Worm (Caenorhabditis elegans) whole organism, L2 larva: ENCODE measurements around the gene nhr-149.
"Not testable (repeated sequence)": the region's sequence is repeated elsewhere in the genome, so short reads cannot be mapped to it uniquely, and the experiment has no call there.

Experiments
- C34F6.9 ChIP-seq: fragments of 150-350 bp; optimal IDR thresholded peaks from 2 replicates; lab custom pipeline; 2014; ENCODE audit warnings: missing biosample characterization, missing genetic modification characterization
- F13H6.1 ChIP-seq: sonication (generic microtip); optimal IDR thresholded peaks from 2 replicates; lab custom pipeline; 2016; ENCODE audit warnings: missing genetic modification characterization, missing compliant biosample characterization
- R02D3.7 ChIP-seq: fragments of 150-350 bp; optimal IDR thresholded peaks from 2 replicates; lab custom pipeline; 2014; ENCODE audit warnings: missing biosample characterization, missing genetic modification characterization
- Y55F3AM.14 ChIP-seq: fragments of 200-800 bp; sonication (Bioruptor generic); optimal IDR thresholded peaks from 2 replicates; lab custom pipeline; 2018; ENCODE audit warnings: mild to moderate bottlenecking, missing genetic modification characterization, missing compliant biosample characterization
- ZK546.5 ChIP-seq: sonication (generic microtip); optimal IDR thresholded peaks from 2 replicates; lab custom pipeline; 2017; ENCODE audit warnings: missing biosample characterization, missing genetic modification characterization
- alr-1 ChIP-seq: fragments of 150-350 bp; optimal IDR thresholded peaks from 2 replicates; lab custom pipeline; 2014; ENCODE audit warnings: missing biosample characterization, missing genetic modification characterization
- aly-2 ChIP-seq: fragments of 150-350 bp; optimal IDR thresholded peaks from 2 replicates; lab custom pipeline; 2014; ENCODE audit warnings: missing biosample characterization, missing genetic modification characterization
- ama-1 ChIP-seq: fragments of 150-350 bp; optimal IDR thresholded peaks from 2 replicates; lab custom pipeline; 2018; ENCODE audit warnings: inconsistent platforms
- blmp-1 ChIP-seq: sonication (generic microtip); optimal IDR thresholded peaks from 2 replicates; lab custom pipeline; 2017; ENCODE audit warnings: missing genetic modification characterization, mild to moderate bottlenecking, missing compliant biosample characterization, antibody characterized with exemption, moderate library complexity; ENCODE audit not compliant: insufficient read depth
- ceh-16 ChIP-seq: fragments of 150-350 bp; optimal IDR thresholded peaks from 2 replicates; lab custom pipeline; 2014; ENCODE audit warnings: missing biosample characterization, missing genetic modification characterization
- ceh-82 ChIP-seq: fragments of 150-350 bp; optimal IDR thresholded peaks from 2 replicates; lab custom pipeline; 2014; ENCODE audit warnings: missing biosample characterization, missing genetic modification characterization
- dmd-4 ChIP-seq: sonication (generic microtip); optimal IDR thresholded peaks from 2 replicates; lab custom pipeline; 2017; ENCODE audit warnings: missing biosample characterization, missing genetic modification characterization
- elt-1 ChIP-seq: fragments of 150-350 bp; optimal IDR thresholded peaks from 2 replicates; lab custom pipeline; 2014; ENCODE audit warnings: missing biosample characterization, missing genetic modification characterization
- elt-3 ChIP-seq: sonication (generic microtip); optimal IDR thresholded peaks from 2 replicates; lab custom pipeline; 2017; ENCODE audit warnings: missing biosample characterization, missing genetic modification characterization
- gmeb-1 ChIP-seq: fragments of 150-350 bp; optimal IDR thresholded peaks from 2 replicates; lab custom pipeline; 2014; ENCODE audit warnings: missing biosample characterization, missing genetic modification characterization
- lin-11 ChIP-seq: fragments of 150-350 bp; sonication (generic microtip); optimal IDR thresholded peaks from 2 replicates; lab custom pipeline; 2014; ENCODE audit warnings: missing biosample characterization, missing genetic modification characterization, inconsistent platforms, mixed read lengths
- lin-39 ChIP-seq: fragments of 150-350 bp; optimal IDR thresholded peaks from 2 replicates; lab custom pipeline; 2014; ENCODE audit warnings: missing biosample characterization, missing genetic modification reagents, missing genetic modification characterization
- mdl-1 ChIP-seq, 2 experiments: fragments of 150-350 bp in 1 of 2; sonication (generic microtip) in 1 of 2; optimal IDR thresholded peaks; 2 replicates each; lab custom pipeline; 2017; ENCODE audit warnings: missing biosample characterization in 2 of 2, missing genetic modification characterization in 2 of 2
- nhr-10 ChIP-seq: sonication (generic microtip); optimal IDR thresholded peaks from 2 replicates; lab custom pipeline; 2017; ENCODE audit warnings: missing biosample characterization, missing genetic modification characterization
- nhr-11 ChIP-seq: fragments of 150-350 bp; optimal IDR thresholded peaks from 2 replicates; lab custom pipeline; 2014; ENCODE audit warnings: missing biosample characterization, missing genetic modification characterization
- nhr-12 ChIP-seq: fragments of 150-350 bp; optimal IDR thresholded peaks from 2 replicates; lab custom pipeline; 2014; ENCODE audit warnings: missing biosample characterization, missing genetic modification characterization
- nhr-21 ChIP-seq: fragments of 150-350 bp; optimal IDR thresholded peaks from 2 replicates; lab custom pipeline; 2014; ENCODE audit warnings: missing biosample characterization, missing genetic modification characterization
- nhr-23 ChIP-seq: fragments of 150-350 bp; optimal IDR thresholded peaks from 2 replicates; lab custom pipeline; 2014; ENCODE audit warnings: missing biosample characterization, missing genetic modification reagents, missing genetic modification characterization
- nhr-237 ChIP-seq: fragments of 150-350 bp; optimal IDR thresholded peaks from 2 replicates; lab custom pipeline; 2014; ENCODE audit warnings: missing biosample characterization, missing genetic modification characterization
- nhr-25 ChIP-seq: fragments of 150-350 bp; sonication (generic microtip); optimal IDR thresholded peaks from 3 replicates; lab custom pipeline; 2014; ENCODE audit warnings: missing biosample characterization, missing genetic modification characterization
- sem-4 ChIP-seq: fragments of 150-350 bp; optimal IDR thresholded peaks from 2 replicates; lab custom pipeline; 2014; ENCODE audit warnings: missing biosample characterization, missing genetic modification reagents, missing genetic modification characterization
- skn-1 ChIP-seq: sonication (generic microtip); optimal IDR thresholded peaks from 2 replicates; lab custom pipeline; 2017; ENCODE audit warnings: missing biosample characterization, missing genetic modification characterization
- sma-9 ChIP-seq, 2 experiments: fragments of 150-350 bp in 1 of 2; sonication (generic microtip) in 1 of 2; optimal IDR thresholded peaks; 2 replicates each; lab custom pipeline; 2014 to 2016; ENCODE audit warnings: missing genetic modification characterization in 2 of 2, mild to moderate bottlenecking in 1 of 2, missing biosample characterization in 1 of 2, missing compliant biosample characterization in 1 of 2, missing genetic modification reagents in 1 of 2, moderate library complexity in 1 of 2
- snpc-4 ChIP-seq: fragments of 150-350 bp; optimal IDR thresholded peaks from 2 replicates; lab custom pipeline; 2014; ENCODE audit warnings: missing biosample characterization, missing genetic modification characterization
- unc-55 ChIP-seq: fragments of 150-350 bp; sonication (generic microtip); optimal IDR thresholded peaks from 3 replicates; lab custom pipeline; 2014; ENCODE audit warnings: missing biosample characterization, missing genetic modification reagents, missing genetic modification characterization
- unc-62 ChIP-seq: fragments of 150-350 bp; optimal IDR thresholded peaks from 2 replicates; lab custom pipeline; 2014; ENCODE audit warnings: missing biosample characterization, missing genetic modification reagents, missing genetic modification characterization
- zag-1 ChIP-seq: fragments of 150-350 bp; optimal IDR thresholded peaks from 2 replicates; lab custom pipeline; 2014; ENCODE audit warnings: missing biosample characterization, missing genetic modification characterization
- ztf-11 ChIP-seq: sonication (generic microtip); optimal IDR thresholded peaks from 2 replicates; lab custom pipeline; 2017; ENCODE audit warnings: missing biosample characterization, missing genetic modification characterization

Gene nhr-149

DNA sequence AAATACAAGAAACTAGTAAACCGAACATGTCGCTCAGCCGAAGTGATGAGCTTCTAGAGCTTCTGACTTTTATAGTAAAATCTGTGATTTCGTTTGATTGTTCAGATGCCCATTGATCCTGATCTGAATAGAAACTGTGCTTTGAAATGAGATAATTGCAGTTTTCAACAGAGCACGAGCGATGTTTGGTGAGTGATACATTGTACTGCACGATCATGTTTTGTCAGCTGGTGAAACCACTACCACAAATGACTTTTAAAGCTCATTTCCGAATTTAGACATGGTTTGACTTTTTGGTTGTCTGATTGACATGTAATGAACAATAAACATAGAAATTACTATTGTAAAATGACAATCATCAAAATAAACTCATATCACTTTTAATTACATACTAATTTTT is 6.0 kb upstream of the nhr-149 start, which contains the start of gene tag-293:
Gene tag-293, minus strand, starts transcription at position 101 of the 400 bp plus-strand sequence.
- no peak for TF ChIP-seq ama-1 (lab: Kevin White, UChicago)
- TF ChIP-seq nhr-12: no peak
- TF ChIP-seq aly-2 (tag; lab: Kevin White, UChicago): no peak
- TF ChIP-seq unc-62: no peak
- TF ChIP-seq nhr-21: no peak
- TF ChIP-seq C34F6.9 (tag; lab: Kevin White, UChicago): no peak
- TF ChIP-seq ztf-11 (tag; lab: Kevin White, UChicago): no peak

ce11 chrV:7353602-7354001 is 4.2 kb upstream of the nhr-149 start:
- TF ChIP-seq nhr-11: no peak
- no peak for TF ChIP-seq ceh-82
- TF ChIP-seq nhr-237 (tag; lab: Kevin White, UChicago): no peak
- no peak for TF ChIP-seq sem-4 (tag; lab: Kevin White, UChicago)
- TF ChIP-seq alr-1 (tag; lab: Kevin White, UChicago): no peak
- TF ChIP-seq ZK546.5 (tag; lab: Kevin White, UChicago): no peak
- no peak for TF ChIP-seq skn-1 (tag; lab: Kevin White, UChicago)
- no peak for TF ChIP-seq nhr-25
- TF ChIP-seq blmp-1 (tag; lab: Kevin White, UChicago): no peak
- TF ChIP-seq nhr-10 (tag; lab: Kevin White, UChicago): no peak
- no peak for TF ChIP-seq zag-1
- TF ChIP-seq lin-39 (tag; lab: Kevin White, UChicago): no peak
- no peak for TF ChIP-seq ztf-11 (tag; lab: Kevin White, UChicago)
- TF ChIP-seq unc-62: no peak
- no peak for TF ChIP-seq R02D3.7 (tag; lab: Kevin White, UChicago)
- TF ChIP-seq F13H6.1: no peak
- TF ChIP-seq aly-2 (tag; lab: Kevin White, UChicago): no peak
- no peak for TF ChIP-seq lin-11 (tag; lab: Kevin White, UChicago)

ce11 chrV:7352186-7353053 is 3.0 kb upstream of the nhr-149 start, which contains the start of the genes srh-231 and srh-275:
Gene srh-231, minus strand, starts transcription at chrV:7352236.
Gene srh-275, plus strand, starts transcription at chrV:7353003.
- no peak for TF ChIP-seq unc-55
- TF ChIP-seq C34F6.9 (tag; lab: Kevin White, UChicago): no peak
- no peak for TF ChIP-seq skn-1 (tag; lab: Kevin White, UChicago)
- no peak for TF ChIP-seq ceh-82
- no peak for TF ChIP-seq blmp-1 (tag; lab: Kevin White, UChicago)

DNA sequence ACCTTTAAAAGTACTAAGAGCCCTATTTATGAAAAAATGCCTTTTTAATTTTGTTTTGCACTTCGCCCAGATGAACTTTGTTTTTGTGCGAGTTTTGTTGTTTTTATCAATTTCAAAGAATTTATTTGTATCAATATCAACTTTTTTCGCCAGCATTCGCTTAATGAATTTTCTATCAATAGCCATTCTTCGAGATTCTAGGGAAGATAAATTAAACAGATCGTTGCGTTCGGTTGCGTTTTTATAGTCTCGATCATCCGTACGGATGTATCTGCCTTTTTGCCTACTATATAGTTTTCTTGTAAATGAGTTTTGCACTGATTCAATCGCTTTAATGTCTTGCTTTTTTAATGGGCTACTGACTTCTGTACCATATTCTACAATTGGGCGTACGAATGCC is 3.9 kb downstream of the nhr-149 start, which contains the start of gene nhr-147:
Gene nhr-147, plus strand, starts transcription at position 301 of the 400 bp plus-strand sequence.
- TF ChIP-seq alr-1, aly-2, lin-11 (tag; lab: Kevin White, UChicago): not testable (repeated sequence)

ce11 chrV:7343522-7343921 is 5.9 kb downstream of the nhr-149 start, which contains the start of gene srh-244:
Gene srh-244, plus strand, starts transcription at chrV:7343822.
- no peak for TF ChIP-seq Y55F3AM.14
- no peak for TF ChIP-seq F13H6.1
- no peak for TF ChIP-seq ama-1 (lab: Kevin White, UChicago)
- no peak for TF ChIP-seq lin-11 (tag; lab: Kevin White, UChicago)
- no peak for TF ChIP-seq mdl-1 (tag; optimal IDR thresholded peaks at IDR 0.05; lab: Kevin White, UChicago)
- no peak for TF ChIP-seq gmeb-1 (tag; lab: Kevin White, UChicago)
- TF ChIP-seq ztf-11 (tag; lab: Kevin White, UChicago): no peak
- TF ChIP-seq ceh-82: no peak
- no peak for TF ChIP-seq nhr-11
- TF ChIP-seq C34F6.9 (tag; lab: Kevin White, UChicago): no peak
- TF ChIP-seq elt-1: no peak
- no peak for TF ChIP-seq ZK546.5 (tag; lab: Kevin White, UChicago)
- TF ChIP-seq blmp-1 (tag; lab: Kevin White, UChicago): no peak
- TF ChIP-seq ceh-16 (tag; lab: Kevin White, UChicago): no peak
- TF ChIP-seq sma-9 (GFP tag; optimal IDR thresholded peaks at IDR 0.05; lab: Kevin White, UChicago): no peak
- TF ChIP-seq sma-9 (tag; optimal IDR thresholded peaks at IDR 0.05; lab: Kevin White, UChicago): no peak
- no peak for TF ChIP-seq dmd-4 (tag; lab: Kevin White, UChicago)
- no peak for TF ChIP-seq snpc-4 (tag; lab: Kevin White, UChicago)
- TF ChIP-seq elt-3 (tag; lab: Kevin White, UChicago): no peak
- no peak for TF ChIP-seq nhr-23 (tag; lab: Kevin White, UChicago)
